Worm (Caenorhabditis elegans): Measurements from ENCODE around the gene emb-1.
A peak's percentile ranks its signal among the peaks of the same experiment; 100 is the strongest.

emb-1 gene

ce11 chrIII:5173139-5173538 lies at the start of gene emb-1:
Gene emb-1 (plus strand): TSS chrIII:5173439.
- no peak for TF ChIP-seq R02D3.7 (tag; optimal IDR thresholded peaks at IDR 0.05)

ce11 chrIII:5124385-5124784 lies 48.9 kb upstream of the emb-1 start:
- TF ChIP-seq ceh-16 (tag; optimal IDR thresholded peaks at IDR 0.05) (peak; percentile 5), lin-11 (tag; optimal IDR thresholded peaks at IDR 0.05) (no peak)

ce11 chrIII:5125759-5126158 lies 47.5 kb upstream of the emb-1 start:
- TF ChIP-seq R02D3.7 (tag; optimal IDR thresholded peaks at IDR 0.05) (no peak), unc-62 (GFP tag; optimal IDR thresholded peaks at IDR 0.05) (no peak), unc-55 (GFP tag; optimal IDR thresholded peaks at IDR 0.05) (no peak), nhr-129 (tag; optimal IDR thresholded peaks at IDR 0.05) (no peak), peb-1 (tag; optimal IDR thresholded peaks at IDR 0.05) (no peak), C34F6.9 (tag; optimal IDR thresholded peaks at IDR 0.05) (no peak), ztf-11 (tag; optimal IDR thresholded peaks at IDR 0.05) (no peak)

ce11 chrIII:5126988-5127387 lies 46.3 kb upstream of the emb-1 start:
- no peak for TF ChIP-seq nhr-237 (tag; optimal IDR thresholded peaks at IDR 0.05)
- no peak for TF ChIP-seq C34F6.9 (tag; optimal IDR thresholded peaks at IDR 0.05)
- TF ChIP-seq alr-1 (tag; optimal IDR thresholded peaks at IDR 0.05): no peak
- TF ChIP-seq ama-1 (optimal IDR thresholded peaks at IDR 0.05): no peak

ce11 chrIII:5129261-5129660 lies 44.0 kb upstream of the emb-1 start:
- peak; percentile 49 for TF ChIP-seq F13H6.1 (tag; optimal IDR thresholded peaks at IDR 0.05)
- TF ChIP-seq lin-13 (GFP tag; optimal IDR thresholded peaks at IDR 0.05): no peak
- TF ChIP-seq nhr-129 (tag; optimal IDR thresholded peaks at IDR 0.05): peak; percentile 43

ce11 chrIII:5130654-5131053 lies 42.6 kb upstream of the emb-1 start:
- TF ChIP-seq mbf-1 (tag; optimal IDR thresholded peaks at IDR 0.05): no peak
- TF ChIP-seq mdl-1 (tag; optimal IDR thresholded peaks at IDR 0.05): no peak
- TF ChIP-seq egl-27 (tag; optimal IDR thresholded peaks at IDR 0.05): no peak
- no peak for TF ChIP-seq blmp-1 (tag; optimal IDR thresholded peaks at IDR 0.05; ENCODE audit: insufficient read depth)
- TF ChIP-seq F13H6.1 (tag; optimal IDR thresholded peaks at IDR 0.05): no peak

ce11 chrIII:5134506-5134905 lies 38.7 kb upstream of the emb-1 start:
- TF ChIP-seq blmp-1 (tag; optimal IDR thresholded peaks at IDR 0.05; ENCODE audit: insufficient read depth) (no peak), lin-13 (GFP tag; optimal IDR thresholded peaks at IDR 0.05) (no peak), fos-1 (tag; optimal IDR thresholded peaks at IDR 0.05) (peak; percentile 10), elt-3 (tag; optimal IDR thresholded peaks at IDR 0.05) (no peak), ama-1 (optimal IDR thresholded peaks at IDR 0.05) (no peak), lsy-2 (tag; optimal IDR thresholded peaks at IDR 0.05) (peak in 1 of 2 experiments; percentile 41)

ce11 chrIII:5136033-5136597 lies 37.1 kb upstream of the emb-1 start, which contains the start of gene tbx-2:
Gene tbx-2 (minus strand): TSS chrIII:5136296.
- no peak for TF ChIP-seq mab-5 (tag; optimal IDR thresholded peaks at IDR 0.05)
- peak in 1 of 2 experiments; percentile 46 for TF ChIP-seq lsy-2 (tag; optimal IDR thresholded peaks at IDR 0.05)

ce11 chrIII:5137099-5137498 lies 36.1 kb upstream of the emb-1 start:
- TF ChIP-seq crh-2 (tag; optimal IDR thresholded peaks at IDR 0.05): peak; percentile 63
- no peak for TF ChIP-seq nhr-77 (tag; optimal IDR thresholded peaks at IDR 0.05)
- no peak for TF ChIP-seq snpc-4 (tag; optimal IDR thresholded peaks at IDR 0.05)
- TF ChIP-seq fos-1 (tag; optimal IDR thresholded peaks at IDR 0.05): peak; percentile 58

Data from whole organism, L2 larva.